Fruit fly (Drosophila melanogaster): ENCODE results near the gene CG32669.

DNA sequence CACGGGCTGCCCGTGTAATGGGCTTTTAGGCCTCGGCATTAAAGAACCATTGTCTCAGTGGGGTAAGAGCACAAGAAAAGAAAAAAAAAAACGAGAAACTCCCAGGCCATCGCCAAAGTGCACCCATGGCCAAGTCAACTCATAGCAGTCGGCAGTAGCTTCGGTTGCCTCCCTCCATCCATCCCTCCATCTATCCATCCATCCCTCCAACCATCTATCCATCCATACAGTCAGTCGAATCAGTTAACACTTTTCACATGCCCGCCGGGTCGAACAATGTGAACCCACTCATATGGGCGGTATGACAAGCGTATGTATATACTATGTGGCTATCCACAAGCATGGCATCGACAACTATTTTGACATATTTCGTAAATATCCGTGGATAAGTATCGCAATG lies 22.8 kb upstream of the CG32669 start:
- no peak for TF ChIP-seq CG2712 (tag; optimal IDR thresholded peaks at IDR 0.05)
- no peak for TF ChIP-seq kay (GFP tag; optimal IDR thresholded peaks at IDR 0.05)
- no peak for TF ChIP-seq fd102C (GFP tag; optimal IDR thresholded peaks at IDR 0.05)
- no peak for TF ChIP-seq sob (GFP tag; IDR thresholded peaks at IDR 0.05)
- TF ChIP-seq tap (tag; optimal IDR thresholded peaks at IDR 0.05) = no peak
- TF ChIP-seq CG17612 (GFP tag; IDR thresholded peaks at IDR 0.05) = no peak
- TF ChIP-seq sens-2 (GFP tag; IDR thresholded peaks at IDR 0.05) = no peak
- no peak for TF ChIP-seq Sox100B (GFP tag; optimal IDR thresholded peaks at IDR 0.05)
- TF ChIP-seq CG13424 (tag; optimal IDR thresholded peaks at IDR 0.05) = no peak

All from whole organism, embryonic.